Worm (Caenorhabditis elegans) whole organism, young adult: ENCODE measurements around the gene nhr-133.

ENCODE experiments used
- B0261.1 ChIP-seq: sonication (generic microtip); optimal IDR thresholded peaks from 2 replicates; lab custom pipeline; 2016; ENCODE audit warnings: mild to moderate bottlenecking, missing genetic modification characterization, moderate library complexity, missing compliant biosample characterization
- F37B4.10 ChIP-seq: fragments of 200-800 bp; sonication (Bioruptor generic); IDR thresholded peaks from 2 replicates; pipeline ENCODE4 v1.3.6; 2022; ENCODE audit warnings: missing genetic modification characterization, missing compliant biosample characterization
- F39B2.1 ChIP-seq: fragments of 200-800 bp; sonication (Bioruptor generic); IDR thresholded peaks from 2 replicates; pipeline ENCODE4 v1.3.6; 2022; ENCODE audit warnings: missing genetic modification reagents, missing genetic modification characterization, missing compliant biosample characterization
- K11D2.4 ChIP-seq: fragments of 200-800 bp; sonication (Bioruptor generic); IDR thresholded peaks from 2 replicates; pipeline ENCODE4 v1.3.6; 2022; ENCODE audit warnings: missing genetic modification reagents, missing genetic modification characterization, missing compliant biosample characterization
- T07F8.4 ChIP-seq: sonication (generic microtip); optimal IDR thresholded peaks from 2 replicates; lab custom pipeline; 2016; ENCODE audit warnings: mild to moderate bottlenecking, missing genetic modification characterization, moderate library complexity, missing compliant biosample characterization
- Y95B8A.8 ChIP-seq: fragments of 200-800 bp; sonication (Bioruptor generic); IDR thresholded peaks from 2 replicates; pipeline ENCODE4 v1.3.6; 2022; ENCODE audit warnings: missing genetic modification reagents, missing genetic modification characterization, missing compliant biosample characterization
- ama-1 ChIP-seq, 3 experiments: fragments of 150-350 bp in 1 of 3; sonication (generic microtip) in 2 of 3; optimal IDR thresholded peaks; 2 replicates each; lab custom pipeline; 2014 to 2018; ENCODE audit warnings: missing biosample characterization in 2 of 3, missing genetic modification characterization in 2 of 3, missing genetic modification reagents in 2 of 3
- atf-7 ChIP-seq: sonication (generic microtip); optimal IDR thresholded peaks from 2 replicates; lab custom pipeline; 2017; ENCODE audit warnings: mild to moderate bottlenecking, missing genetic modification characterization, missing compliant biosample characterization
- athp-1 ChIP-seq: sonication (generic microtip); optimal IDR thresholded peaks from 2 replicates; lab custom pipeline; 2017; ENCODE audit warnings: mild to moderate bottlenecking, missing genetic modification characterization, missing compliant biosample characterization
- attf-3 ChIP-seq: fragments of 200-800 bp; sonication (Bioruptor generic); conservative IDR thresholded peaks from 2 replicates; pipeline ENCODE4 v1.3.6; 2022; ENCODE audit warnings: missing genetic modification reagents, missing genetic modification characterization, missing compliant biosample characterization
- bed-2 ChIP-seq: fragments of 200-800 bp; sonication (Bioruptor generic); IDR thresholded peaks from 2 replicates; pipeline ENCODE4 v1.3.6; 2022; ENCODE audit warnings: missing genetic modification reagents, missing genetic modification characterization, missing compliant biosample characterization
- dox-1 ChIP-seq: fragments of 200-800 bp; sonication (Bioruptor generic); IDR thresholded peaks from 2 replicates; pipeline ENCODE4 v1.3.6; 2022; ENCODE audit warnings: missing genetic modification reagents, missing genetic modification characterization, missing compliant biosample characterization
- dpff-1 ChIP-seq: sonication (generic microtip); optimal IDR thresholded peaks from 2 replicates; lab custom pipeline; 2017; ENCODE audit warnings: mild to moderate bottlenecking, missing genetic modification characterization, missing compliant biosample characterization
- egl-18 ChIP-seq: fragments of 200-800 bp; sonication (Bioruptor generic); IDR thresholded peaks from 2 replicates; pipeline ENCODE4 v1.3.6; 2022; ENCODE audit warnings: missing genetic modification reagents, missing genetic modification characterization, missing compliant biosample characterization
- egrh-3 ChIP-seq: fragments of 200-800 bp; sonication (Bioruptor generic); IDR thresholded peaks from 2 replicates; pipeline ENCODE4 v1.3.6; 2022; ENCODE audit warnings: missing genetic modification reagents, missing genetic modification characterization, missing compliant biosample characterization
- ekl-4 ChIP-seq: fragments of 200-800 bp; sonication (Bioruptor generic); IDR thresholded peaks from 2 replicates; pipeline ENCODE4 v1.3.6; 2022; ENCODE audit warnings: missing genetic modification reagents, missing genetic modification characterization, missing compliant biosample characterization
- ets-4 ChIP-seq: fragments of 200-800 bp; sonication (Bioruptor generic); optimal IDR thresholded peaks from 2 replicates; lab custom pipeline; 2018; ENCODE audit warnings: mild to moderate bottlenecking, missing genetic modification characterization, missing compliant biosample characterization
- him-1 ChIP-seq: sonication (generic microtip); optimal IDR thresholded peaks from 2 replicates; lab custom pipeline; 2016; ENCODE audit warnings: missing genotype, missing genetic modification reagents, missing genetic modification characterization, missing compliant biosample characterization
- hlh-12 ChIP-seq: sonication (generic microtip); optimal IDR thresholded peaks from 2 replicates; lab custom pipeline; 2016; ENCODE audit warnings: missing genetic modification characterization, missing compliant biosample characterization
- hrde-1 ChIP-seq: sonication (generic microtip); optimal IDR thresholded peaks from 2 replicates; lab custom pipeline; 2016; ENCODE audit warnings: missing genetic modification characterization, mild to moderate bottlenecking, missing compliant biosample characterization, moderate library complexity, missing genotype, missing genetic modification reagents, borderline replicate concordance
- let-526 ChIP-seq: fragments of 200-800 bp; sonication (Bioruptor generic); IDR thresholded peaks from 2 replicates; pipeline ENCODE4 v1.3.6; 2022; ENCODE audit warnings: missing genetic modification reagents, missing genetic modification characterization, missing compliant biosample characterization
- let-607 ChIP-seq, 2 experiments: fragments of 200-800 bp in 1 of 2; sonication (Bioruptor generic) in 1 of 2; sonication (generic microtip) in 1 of 2; optimal IDR thresholded peaks; 2 replicates each; lab custom pipeline; 2016 to 2018; ENCODE audit warnings: mild to moderate bottlenecking in 2 of 2, missing compliant biosample characterization in 2 of 2, missing genetic modification characterization in 2 of 2, moderate library complexity in 2 of 2, missing genotype in 1 of 2
- lin-40 ChIP-seq: sonication (generic microtip); optimal IDR thresholded peaks from 2 replicates; lab custom pipeline; 2016; ENCODE audit warnings: missing genetic modification characterization, mild to moderate bottlenecking, missing compliant biosample characterization, missing genotype, missing genetic modification reagents
- lsl-1 ChIP-seq: fragments of 200-800 bp; sonication (Bioruptor generic); optimal IDR thresholded peaks from 2 replicates; lab custom pipeline; 2018; ENCODE audit warnings: mild to moderate bottlenecking, missing genetic modification characterization, moderate library complexity, missing compliant biosample characterization
- madf-3 ChIP-seq: fragments of 200-800 bp; sonication (Bioruptor generic); IDR thresholded peaks from 2 replicates; pipeline ENCODE4 v1.3.6; 2022; ENCODE audit warnings: missing genetic modification reagents, missing genetic modification characterization, missing compliant biosample characterization
- mel-28 ChIP-seq: sonication (generic microtip); optimal IDR thresholded peaks from 2 replicates; lab custom pipeline; 2016; ENCODE audit warnings: borderline replicate concordance, mild to moderate bottlenecking, missing genetic modification characterization, missing compliant biosample characterization
- nhr-179 ChIP-seq: sonication (generic microtip); optimal IDR thresholded peaks from 2 replicates; lab custom pipeline; 2016; ENCODE audit warnings: mild to moderate bottlenecking, missing genetic modification characterization, missing compliant biosample characterization
- nhr-27 ChIP-seq: fragments of 200-800 bp; sonication (Bioruptor generic); optimal IDR thresholded peaks from 2 replicates; lab custom pipeline; 2018; ENCODE audit warnings: mild to moderate bottlenecking, missing genetic modification characterization, moderate library complexity, missing compliant biosample characterization
- nhr-80 ChIP-seq: sonication (generic microtip); optimal IDR thresholded peaks from 2 replicates; lab custom pipeline; 2016; ENCODE audit warnings: missing genetic modification characterization, missing compliant biosample characterization
- pha-4 ChIP-seq: fragments of 150-350 bp; sonication (generic microtip); optimal IDR thresholded peaks from 2 replicates; lab custom pipeline; 2014; ENCODE audit warnings: missing biosample characterization, missing genetic modification reagents, missing genetic modification characterization
- rec-8 ChIP-seq, 2 experiments: sonication (generic microtip); optimal IDR thresholded peaks; 2 replicates each; lab custom pipeline; 2016; ENCODE audit warnings: mild to moderate bottlenecking in 2 of 2, missing genetic modification characterization in 2 of 2, missing genetic modification reagents in 2 of 2, missing genotype in 2 of 2, missing biosample characterization in 1 of 2, missing compliant biosample characterization in 1 of 2, moderate library complexity in 1 of 2
- rpc-1 ChIP-seq, 2 experiments: fragments of 150-350 bp in 1 of 2; sonication (generic microtip) in 1 of 2; optimal IDR thresholded peaks; 2 replicates each; lab custom pipeline; 2014 to 2018; ENCODE audit warnings: missing biosample characterization in 1 of 2, missing genetic modification characterization in 1 of 2, missing genetic modification reagents in 1 of 2, missing genotype in 1 of 2
- sea-2 ChIP-seq: fragments of 200-800 bp; sonication (Bioruptor generic); IDR thresholded peaks from 2 replicates; pipeline ENCODE4 v1.3.6; 2022; ENCODE audit warnings: missing genetic modification characterization, missing compliant biosample characterization
- snpc-1.1 ChIP-seq: sonication (generic microtip); optimal IDR thresholded peaks from 2 replicates; lab custom pipeline; 2017; ENCODE audit warnings: missing genetic modification characterization, mild to moderate bottlenecking, missing compliant biosample characterization, antibody characterized with exemption, moderate library complexity, missing genotype, missing genetic modification reagents; ENCODE audit not compliant: insufficient read depth
- tbx-9 ChIP-seq: sonication (generic microtip); optimal IDR thresholded peaks from 2 replicates; lab custom pipeline; 2016; ENCODE audit warnings: borderline replicate concordance, missing genetic modification characterization, inconsistent platforms, missing compliant biosample characterization
- tlf-1 ChIP-seq: fragments of 200-800 bp; sonication (Bioruptor generic); optimal IDR thresholded peaks from 2 replicates; lab custom pipeline; 2018; ENCODE audit warnings: mild to moderate bottlenecking, missing genetic modification characterization, missing compliant biosample characterization
- zfh-2 ChIP-seq: fragments of 200-800 bp; sonication (Bioruptor generic); conservative IDR thresholded peaks from 2 replicates; pipeline ENCODE4 v1.3.6; 2022; ENCODE audit warnings: missing genetic modification reagents, missing genetic modification characterization, missing compliant biosample characterization
- zim-3 ChIP-seq: sonication (generic microtip); optimal IDR thresholded peaks from 2 replicates; lab custom pipeline; 2017; ENCODE audit warnings: mild to moderate bottlenecking, missing genetic modification characterization, moderate library complexity, missing compliant biosample characterization
- ztf-26 ChIP-seq: sonication (generic microtip); optimal IDR thresholded peaks from 2 replicates; lab custom pipeline; 2017; ENCODE audit warnings: missing genetic modification characterization, missing compliant biosample characterization
- ztf-3 ChIP-seq: fragments of 200-800 bp; sonication (Bioruptor generic); optimal IDR thresholded peaks from 2 replicates; lab custom pipeline; 2018; ENCODE audit warnings: mild to moderate bottlenecking, missing genetic modification characterization, missing compliant biosample characterization
- ztf-6 ChIP-seq: fragments of 200-800 bp; sonication (Bioruptor generic); IDR thresholded peaks from 2 replicates; pipeline ENCODE4 v1.3.6; 2022; ENCODE audit warnings: missing genetic modification reagents, missing genetic modification characterization, missing compliant biosample characterization

The nhr-133 gene

DNA sequence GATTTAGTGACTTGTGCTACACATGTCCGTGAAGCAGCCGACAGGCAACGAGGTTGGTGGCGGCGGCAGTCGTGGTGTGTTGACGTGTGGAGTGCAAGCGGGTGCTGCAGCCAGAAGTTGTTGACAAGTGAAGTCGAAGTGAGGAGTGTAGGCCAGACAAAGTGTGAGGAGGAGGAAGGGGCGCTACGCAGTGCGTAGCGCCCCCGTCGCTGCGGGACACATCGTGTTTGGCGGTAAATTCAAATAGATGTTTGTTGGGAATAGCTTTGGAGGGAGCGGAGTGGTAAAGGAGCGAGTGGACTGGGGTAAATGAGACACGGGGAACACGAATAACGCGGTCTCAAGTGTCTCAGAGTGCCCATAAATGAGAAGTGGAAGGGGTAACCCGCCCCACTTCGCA lies 26.4 kb downstream of the nhr-133 start:
- no peak for TF ChIP-seq him-1 (tag; lab: Kevin White, UChicago)
- TF ChIP-seq dpff-1 (tag; lab: Kevin White, UChicago) = no peak
- no peak for TF ChIP-seq ztf-6
- no peak for TF ChIP-seq ets-4 (GFP tag; lab: Kevin White, UChicago)
- 0 out of 2 replicates have a peak, but pooled peaks have one; percentile 47 for TF ChIP-seq F37B4.10
- TF ChIP-seq zfh-2 (GFP tag; lab: Robert Waterston, UW) = 0 out of 2 replicates have a peak, but pooled peaks have one; percentile 44
- no peak; the same call in 1 of the 2 replicates for TF ChIP-seq egrh-3 (GFP tag; lab: Robert Waterston, UW)
- TF ChIP-seq bed-2 (GFP tag; lab: Robert Waterston, UW) = no peak
- TF ChIP-seq zim-3 (tag; lab: Kevin White, UChicago) = no peak

DNA sequence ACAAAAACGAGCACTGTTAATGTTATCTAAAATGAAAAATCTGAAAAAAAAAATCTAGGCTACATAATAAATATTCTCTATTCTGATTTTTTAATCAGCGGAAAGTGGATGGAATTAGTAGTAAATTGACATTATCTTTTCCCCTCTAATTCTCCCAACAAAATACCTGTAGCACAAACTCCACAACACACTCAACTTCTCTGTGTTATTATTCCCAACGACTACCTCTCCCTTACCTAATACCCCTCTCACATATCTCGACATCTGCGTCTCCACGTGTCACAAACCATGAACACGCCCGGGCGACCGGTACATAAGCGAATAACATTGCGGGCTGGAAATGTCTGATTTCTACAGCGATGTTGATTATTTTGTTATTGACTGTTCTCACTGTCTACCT lies 28.8 kb downstream of the nhr-133 start, which contains the start of gene cyp-33C2:
Gene cyp-33C2, plus strand, starts transcription at position 327 of the 400 bp plus-strand sequence.
- TF ChIP-seq F39B2.1 (no peak), nhr-80 (tag; lab: Kevin White, UChicago) (peak; percentile 51), madf-3 (GFP tag; lab: Robert Waterston, UW) (no peak), let-526 (GFP tag; lab: Robert Waterston, UW) (peak; percentile 28; the same call in 1 of the 2 replicates), ets-4 (GFP tag; lab: Kevin White, UChicago) (no peak)

ce11 chrV:2181738-2182137 lies 30.2 kb downstream of the nhr-133 start, which contains the start of gene srbc-16:
Gene srbc-16, plus strand, starts transcription at chrV:2182038.
- no peak for TF ChIP-seq ama-1 (optimal IDR thresholded peaks at IDR 0.05; lab: Kevin White, UChicago)
- no peak for TF ChIP-seq ama-1 (GFP tag; optimal IDR thresholded peaks at IDR 0.05; lab: Kevin White, UChicago)
- no peak for TF ChIP-seq tlf-1 (GFP tag; lab: Kevin White, UChicago)
- no peak for TF ChIP-seq rec-8 (tag; optimal IDR thresholded peaks at IDR 0.05; lab: Kevin White, UChicago)
- TF ChIP-seq snpc-1.1 (tag; lab: Kevin White, UChicago) = no peak
- no peak for TF ChIP-seq dox-1 (GFP tag; lab: Robert Waterston, UW)
- TF ChIP-seq ekl-4 (GFP tag; lab: Robert Waterston, UW) = no peak
- TF ChIP-seq T07F8.4 (tag; lab: Kevin White, UChicago) = no peak
- TF ChIP-seq B0261.1 (tag; lab: Kevin White, UChicago) = no peak
- no peak for TF ChIP-seq rpc-1 (optimal IDR thresholded peaks at IDR 0.05; lab: Kevin White, UChicago)
- TF ChIP-seq rpc-1 (tag; optimal IDR thresholded peaks at IDR 0.05; lab: Kevin White, UChicago) = no peak
- no peak for TF ChIP-seq ztf-3 (GFP tag; lab: Kevin White, UChicago)
- no peak for TF ChIP-seq athp-1 (tag; lab: Kevin White, UChicago)
- TF ChIP-seq hrde-1 (tag; lab: Kevin White, UChicago) = no peak

DNA sequence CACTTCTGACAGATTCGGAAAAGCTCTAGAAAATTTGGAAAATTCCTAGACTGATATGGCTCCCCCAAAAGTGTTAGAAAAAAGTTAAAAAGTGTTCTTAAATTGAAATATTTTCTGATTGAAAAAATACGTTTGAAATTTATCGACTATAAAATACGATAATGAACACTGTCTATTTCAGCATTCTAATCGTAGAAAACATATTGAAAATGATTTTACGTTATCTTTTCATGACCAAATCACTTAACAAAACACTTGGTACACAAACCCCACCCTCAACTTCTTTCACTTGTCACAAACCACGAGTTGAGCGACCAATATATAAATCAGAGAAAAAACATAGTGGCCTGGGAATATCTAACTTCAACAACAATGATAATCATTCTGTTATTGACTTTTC lies 32.7 kb downstream of the nhr-133 start, which contains the start of gene cyp-33C1:
Gene cyp-33C1, plus strand, starts transcription at position 301 of the 400 bp plus-strand sequence.
- TF ChIP-seq Y95B8A.8 (GFP tag; lab: Robert Waterston, UW) = no peak
- no peak for TF ChIP-seq hrde-1 (tag; lab: Kevin White, UChicago)
- TF ChIP-seq ztf-3 (GFP tag; lab: Kevin White, UChicago) = no peak
- no peak for TF ChIP-seq rec-8 (tag; optimal IDR thresholded peaks at IDR 0.05; lab: Kevin White, UChicago)
- TF ChIP-seq F37B4.10 = no peak
- no peak for TF ChIP-seq egl-18 (GFP tag; lab: Robert Waterston, UW)
- TF ChIP-seq nhr-27 (tag; lab: Kevin White, UChicago) = no peak
- no peak for TF ChIP-seq tbx-9 (tag; lab: Kevin White, UChicago)
- no peak for TF ChIP-seq lsl-1 (GFP tag; lab: Kevin White, UChicago)
- TF ChIP-seq K11D2.4 = no peak
- no peak for TF ChIP-seq attf-3 (GFP tag; lab: Robert Waterston, UW)
- TF ChIP-seq pha-4 (tag; lab: Kevin White, UChicago) = no peak
- no peak for TF ChIP-seq ztf-26 (tag; lab: Kevin White, UChicago)
- no peak for TF ChIP-seq atf-7
- TF ChIP-seq nhr-179 = no peak
- TF ChIP-seq sea-2 (GFP tag; lab: Robert Waterston, UW) = no peak
- no peak for TF ChIP-seq hlh-12
- no peak for TF ChIP-seq let-607 (tag; optimal IDR thresholded peaks at IDR 0.05; lab: Kevin White, UChicago)
- TF ChIP-seq lin-40 (tag; lab: Kevin White, UChicago) = no peak
- TF ChIP-seq mel-28 = no peak
- TF ChIP-seq, all 124 proteins: peak for 0
